Worm (Caenorhabditis elegans) whole organism, L1 larva: Measurements from ENCODE around the gene C23H3.2.

ENCODE experiments used
- C04F5.9 ChIP-seq: sonication (generic microtip); optimal IDR thresholded peaks from 2 replicates; lab custom pipeline; 2016; ENCODE audit warnings: missing genetic modification characterization, missing compliant biosample characterization
- C16A3.4 ChIP-seq: fragments of 150-350 bp; optimal IDR thresholded peaks from 2 replicates; lab custom pipeline; 2014; ENCODE audit warnings: missing biosample characterization, missing genetic modification characterization
- C34B4.2 ChIP-seq: sonication (generic microtip); optimal IDR thresholded peaks from 2 replicates; lab custom pipeline; 2017; ENCODE audit warnings: mild to moderate bottlenecking, missing genetic modification characterization, missing compliant biosample characterization
- aha-1 ChIP-seq: fragments of 150-350 bp; optimal IDR thresholded peaks from 2 replicates; lab custom pipeline; 2014; ENCODE audit warnings: missing biosample characterization, missing genetic modification characterization
- alr-1 ChIP-seq: fragments of 200-800 bp; sonication (Bioruptor generic); optimal IDR thresholded peaks from 2 replicates; lab custom pipeline; 2018; ENCODE audit warnings: borderline replicate concordance, mild to moderate bottlenecking, missing genetic modification characterization, missing compliant biosample characterization
- aly-2 ChIP-seq: fragments of 150-350 bp; optimal IDR thresholded peaks from 2 replicates; lab custom pipeline; 2014; ENCODE audit warnings: missing biosample characterization, missing genetic modification characterization
- blmp-1 ChIP-seq: fragments of 150-350 bp; optimal IDR thresholded peaks from 2 replicates; lab custom pipeline; 2014; ENCODE audit warnings: missing biosample characterization, missing genetic modification characterization
- ceh-82 ChIP-seq, 3 experiments: fragments of 150-350 bp in 1 of 3; sonication (generic microtip) in 2 of 3; optimal IDR thresholded peaks; 2 replicates each; lab custom pipeline; 2014 to 2017; ENCODE audit warnings: missing biosample characterization in 3 of 3, missing genetic modification characterization in 3 of 3
- dpl-1 ChIP-seq, 3 experiments: fragments of 150-350 bp in 2 of 3; sonication (generic microtip) in 1 of 3; optimal IDR thresholded peaks; 2 replicates each; lab custom pipeline; 2014 to 2017; ENCODE audit warnings: missing biosample characterization in 3 of 3, missing genetic modification characterization in 3 of 3, missing genetic modification reagents in 3 of 3
- dsc-1 ChIP-seq: sonication (generic microtip); optimal IDR thresholded peaks from 2 replicates; lab custom pipeline; 2016; ENCODE audit warnings: mild to moderate bottlenecking, missing genetic modification characterization, missing compliant biosample characterization
- efl-1 ChIP-seq, 4 experiments: fragments of 150-350 bp; optimal IDR thresholded peaks in 3 of 4; peaks in 1 of 4; 1 replicate in 1 of 4; 2 replicates in 3 of 4; lab custom pipeline; 2014; ENCODE audit warnings: missing biosample characterization in 2 of 4, missing genetic modification characterization in 2 of 4, missing genetic modification reagents in 2 of 4
- efl-3 ChIP-seq: fragments of 200-800 bp; sonication (Bioruptor generic); optimal IDR thresholded peaks from 2 replicates; lab custom pipeline; 2018; ENCODE audit warnings: mild to moderate bottlenecking, missing genetic modification characterization, missing compliant biosample characterization
- egl-27 ChIP-seq, 2 experiments: fragments of 150-350 bp in 1 of 2; sonication (generic microtip); optimal IDR thresholded peaks; 3 replicates each; lab custom pipeline; 2017 to 2018; ENCODE audit warnings: missing biosample characterization in 2 of 2, missing genetic modification characterization in 2 of 2, missing genetic modification reagents in 2 of 2
- elt-3 ChIP-seq, 6 experiments: fragments of 150-350 bp in 1 of 6; sonication (generic microtip); optimal IDR thresholded peaks; 2 replicates each; lab custom pipeline; 2017 to 2018; ENCODE audit warnings: missing biosample characterization in 6 of 6, missing genetic modification characterization in 6 of 6, inconsistent platforms in 1 of 6
- fkh-4 ChIP-seq: sonication (generic microtip); optimal IDR thresholded peaks from 2 replicates; lab custom pipeline; 2016; ENCODE audit warnings: missing compliant biosample characterization, missing genetic modification characterization, borderline replicate concordance
- fos-1 ChIP-seq: fragments of 150-350 bp; optimal IDR thresholded peaks from 2 replicates; lab custom pipeline; 2014; ENCODE audit warnings: missing biosample characterization, missing genetic modification characterization
- grh-1 ChIP-seq: fragments of 200-800 bp; sonication (Bioruptor generic); IDR thresholded peaks from 2 replicates; pipeline ENCODE4 v1.3.6; 2022; ENCODE audit warnings: missing genetic modification reagents, missing genetic modification characterization, missing compliant biosample characterization
- hlh-4 ChIP-seq: sonication (generic microtip); optimal IDR thresholded peaks from 2 replicates; lab custom pipeline; 2016; ENCODE audit warnings: mild to moderate bottlenecking, missing genetic modification characterization, missing compliant biosample characterization
- hpl-2 ChIP-seq: fragments of 150-350 bp; optimal IDR thresholded peaks from 2 replicates; lab custom pipeline; 2014; ENCODE audit warnings: missing biosample characterization, missing genetic modification reagents, missing genetic modification characterization
- irx-1 ChIP-seq: sonication (generic microtip); optimal IDR thresholded peaks from 2 replicates; lab custom pipeline; 2016; ENCODE audit warnings: missing genetic modification characterization, missing compliant biosample characterization
- isw-1 ChIP-seq: fragments of 200-800 bp; sonication (Bioruptor generic); IDR thresholded peaks from 2 replicates; pipeline ENCODE4 v1.3.6; 2022; ENCODE audit warnings: missing genetic modification characterization, missing compliant biosample characterization
- jun-1 ChIP-seq: fragments of 150-350 bp; optimal IDR thresholded peaks from 2 replicates; lab custom pipeline; 2014; ENCODE audit warnings: missing biosample characterization, missing genetic modification reagents, missing genetic modification characterization
- lin-13 ChIP-seq: fragments of 150-350 bp; optimal IDR thresholded peaks from 2 replicates; lab custom pipeline; 2014; ENCODE audit warnings: missing biosample characterization, missing genetic modification reagents, missing genetic modification characterization
- lin-14 ChIP-seq: fragments of 200-800 bp; sonication (Bioruptor generic); optimal IDR thresholded peaks from 2 replicates; lab custom pipeline; 2018; ENCODE audit warnings: mild to moderate bottlenecking, missing genetic modification characterization, moderate library complexity, missing compliant biosample characterization
- lin-39 ChIP-seq: fragments of 150-350 bp; optimal IDR thresholded peaks from 2 replicates; lab custom pipeline; 2014; ENCODE audit warnings: missing biosample characterization, missing genetic modification reagents, missing genetic modification characterization
- mdl-1 ChIP-seq, 2 experiments: fragments of 150-350 bp; optimal IDR thresholded peaks; 2 replicates each; lab custom pipeline; 2014 to 2017; ENCODE audit warnings: missing biosample characterization in 2 of 2, missing genetic modification characterization in 2 of 2, inconsistent platforms in 1 of 2
- mep-1 ChIP-seq: fragments of 150-350 bp; optimal IDR thresholded peaks from 2 replicates; lab custom pipeline; 2014; ENCODE audit warnings: missing biosample characterization, missing genetic modification characterization
- nhr-12 ChIP-seq: sonication (generic microtip); optimal IDR thresholded peaks from 2 replicates; lab custom pipeline; 2017; ENCODE audit warnings: missing biosample characterization, missing genetic modification characterization
- nhr-19 ChIP-seq: fragments of 200-800 bp; sonication (Bioruptor generic); conservative IDR thresholded peaks from 2 replicates; pipeline ENCODE4 v1.3.6; 2022; ENCODE audit warnings: missing genetic modification characterization, missing compliant biosample characterization
- nhr-237 ChIP-seq: fragments of 150-350 bp; optimal IDR thresholded peaks from 2 replicates; lab custom pipeline; 2014; ENCODE audit warnings: missing biosample characterization, missing genetic modification characterization
- nhr-28 ChIP-seq: fragments of 150-350 bp; optimal IDR thresholded peaks from 2 replicates; lab custom pipeline; 2014; ENCODE audit warnings: missing biosample characterization, missing genetic modification characterization
- nhr-76 ChIP-seq: sonication (generic microtip); optimal IDR thresholded peaks from 2 replicates; lab custom pipeline; 2017; ENCODE audit warnings: missing biosample characterization, missing genetic modification characterization
- nhr-77 ChIP-seq: fragments of 150-350 bp; optimal IDR thresholded peaks from 2 replicates; lab custom pipeline; 2014; ENCODE audit warnings: missing biosample characterization, missing genetic modification characterization
- nhr-85 ChIP-seq: sonication (generic microtip); peaks from one replicate; lab custom pipeline; 2016; ENCODE audit warnings: missing genetic modification characterization, inconsistent platforms, missing compliant biosample characterization
- pax-3 ChIP-seq: fragments of 200-800 bp; sonication (Bioruptor generic); optimal IDR thresholded peaks from 2 replicates; lab custom pipeline; 2018; ENCODE audit warnings: mild to moderate bottlenecking, missing genetic modification characterization, moderate library complexity, missing compliant biosample characterization
- pqm-1 ChIP-seq: sonication (generic microtip); optimal IDR thresholded peaks from 3 replicates; lab custom pipeline; 2017; ENCODE audit warnings: missing biosample characterization, missing genetic modification characterization
- rnt-1 ChIP-seq: sonication (generic microtip); optimal IDR thresholded peaks from 2 replicates; lab custom pipeline; 2016; ENCODE audit warnings: mild to moderate bottlenecking, missing genetic modification characterization, moderate library complexity, missing compliant biosample characterization
- skn-1 ChIP-seq: fragments of 150-350 bp; optimal IDR thresholded peaks from 2 replicates; lab custom pipeline; 2014; ENCODE audit warnings: missing biosample characterization, missing genetic modification characterization
- snu-23 ChIP-seq: sonication (generic microtip); optimal IDR thresholded peaks from 2 replicates; lab custom pipeline; 2016; ENCODE audit warnings: missing genetic modification characterization, missing compliant biosample characterization
- swsn-7 ChIP-seq: sonication (generic microtip); optimal IDR thresholded peaks from 2 replicates; lab custom pipeline; 2016; ENCODE audit warnings: missing genetic modification characterization, missing compliant biosample characterization
- tbx-2 ChIP-seq: sonication (generic microtip); optimal IDR thresholded peaks from 2 replicates; lab custom pipeline; 2016; ENCODE audit warnings: missing genetic modification characterization, missing compliant biosample characterization
- unc-130 ChIP-seq: fragments of 150-350 bp; optimal IDR thresholded peaks from 2 replicates; lab custom pipeline; 2017; ENCODE audit warnings: missing biosample characterization, missing genetic modification characterization, inconsistent platforms
- unc-30 ChIP-seq: sonication (generic microtip); optimal IDR thresholded peaks from 2 replicates; lab custom pipeline; 2017; ENCODE audit warnings: missing biosample characterization, missing genetic modification characterization
- unc-62 ChIP-seq: fragments of 150-350 bp; optimal IDR thresholded peaks from 2 replicates; lab custom pipeline; 2014; ENCODE audit warnings: missing biosample characterization, missing genetic modification reagents, missing genetic modification characterization
- unc-98 ChIP-seq: fragments of 200-800 bp; sonication (Bioruptor generic); IDR thresholded peaks from 2 replicates; pipeline ENCODE4 v1.3.6; 2022; ENCODE audit warnings: missing genetic modification characterization, missing compliant biosample characterization
- xbp-1 ChIP-seq: sonication (generic microtip); optimal IDR thresholded peaks from 2 replicates; lab custom pipeline; 2016; ENCODE audit warnings: missing genetic modification characterization, missing compliant biosample characterization
- zip-4 ChIP-seq: fragments of 200-800 bp; sonication (Bioruptor generic); optimal IDR thresholded peaks from 2 replicates; lab custom pipeline; 2018; ENCODE audit warnings: mild to moderate bottlenecking, missing genetic modification characterization, moderate library complexity, missing compliant biosample characterization
- ztf-11 ChIP-seq, 2 experiments: sonication (generic microtip); optimal IDR thresholded peaks; 2 replicates each; lab custom pipeline; 2016 to 2017; ENCODE audit warnings: missing genetic modification characterization in 2 of 2, missing biosample characterization in 1 of 2, missing compliant biosample characterization in 1 of 2

The C23H3.2 gene

DNA sequence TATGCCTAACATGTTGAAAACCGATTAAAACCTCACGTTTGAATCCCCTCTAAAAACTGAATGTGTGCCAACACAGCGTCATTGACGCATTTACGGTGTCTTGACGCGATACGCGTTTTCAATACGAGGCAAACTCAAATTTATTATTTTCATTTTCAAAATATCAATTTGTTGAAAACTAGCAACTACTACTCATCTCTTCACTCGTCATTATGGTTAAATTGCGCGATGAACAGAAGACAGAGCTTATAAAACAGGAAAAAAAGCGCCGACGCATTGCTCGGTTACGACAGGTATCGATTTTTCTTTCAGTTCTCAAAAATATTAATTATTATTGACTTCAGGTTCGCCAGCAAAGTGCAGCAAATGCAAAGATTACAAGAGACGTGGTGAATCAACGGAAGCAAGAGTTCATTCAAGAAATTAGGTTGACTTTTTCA is 36.5 kb upstream of the C23H3.2 start, which contains the start of gene enee-1 (continued):
- TF ChIP-seq isw-1 (GFP tag; lab: Robert Waterston, UW) (peak; percentile 86), nhr-76 (peak; percentile 40), aly-2 (tag; lab: Kevin White, UChicago) (peak; percentile 80), unc-30 (no peak), nhr-28 (tag; lab: Kevin White, UChicago) (no peak), tbx-2 (tag; lab: Kevin White, UChicago) (peak; percentile 88), C34B4.2 (tag; lab: Kevin White, UChicago) (peak; percentile 26), ztf-11 (tag; optimal IDR thresholded peaks at IDR 0.05; lab: Kevin White, UChicago) (peak in 1 of 2 experiments; percentile 74)

ce11 chrII:28283-28682 is 32.8 kb upstream of the C23H3.2 start, which contains the start of gene F23F1.4:
TSS of gene F23F1.4 (minus strand) at chrII:28423.
- TF ChIP-seq fkh-4 (no peak), lin-13 (GFP tag; lab: Kevin White, UChicago) (no peak), snu-23 (peak; percentile 34), lin-39 (tag; lab: Kevin White, UChicago) (no peak), nhr-85 (tag; lab: Kevin White, UChicago) (peak; percentile 82), lin-14 (GFP tag; lab: Kevin White, UChicago) (peak; percentile 25), irx-1 (peak; percentile 13), C34B4.2 (tag; lab: Kevin White, UChicago) (no peak), rnt-1 (tag; lab: Kevin White, UChicago) (no peak), unc-98 (no peak), nhr-12 (tag; lab: Kevin White, UChicago) (no peak), unc-62 (GFP tag; lab: Kevin White, UChicago) (no peak), blmp-1 (tag; lab: Kevin White, UChicago) (peak; percentile 49), pqm-1 (tag; lab: Kevin White, UChicago) (no peak), efl-1 (optimal IDR thresholded peaks at IDR 0.05; lab: Kevin White, UChicago) (no peak), efl-1 (GFP tag; optimal IDR thresholded peaks at IDR 0.05 in 1 of 2; lab: Kevin White, UChicago) (peak in 1 of 2 experiments; percentile 69), grh-1 (GFP tag; lab: Robert Waterston, UW) (no peak)

- TF ChIP-seq blmp-1 (tag; lab: Kevin White, UChicago) (peak; percentile 61), irx-1 (no peak)
- TF ChIP-seq, all 84 proteins: peak for 1
Measured at ce11 chrII:29578-29977, 31.5 kb upstream of the C23H3.2 start.

DNA sequence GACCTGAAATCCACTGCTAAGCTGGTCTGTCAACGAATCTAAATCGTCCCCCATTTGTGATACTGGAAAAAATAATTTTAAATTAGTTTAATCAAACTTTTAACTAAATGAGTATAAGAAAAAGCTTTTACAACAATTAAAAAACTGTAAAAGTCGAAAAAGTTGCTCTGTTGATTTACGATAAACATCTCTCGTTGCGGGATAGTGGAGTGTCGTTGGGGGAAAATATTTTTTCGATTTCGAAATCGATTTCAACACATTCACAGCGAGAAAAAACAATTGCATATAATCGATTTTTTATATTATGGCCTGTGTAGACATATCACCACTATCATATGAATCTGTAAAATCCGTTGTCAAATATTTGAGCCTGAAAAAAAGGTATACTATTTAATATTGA is 29.6 kb upstream of the C23H3.2 start, which contains the start of the genes F23F1.5 and fbxc-54:
F23F1.5 (minus strand) TSS at position 64 of the 400 bp plus-strand sequence.
fbxc-54 (plus strand) TSS at position 199 of the 400 bp plus-strand sequence.
- TF ChIP-seq egl-27 (tag; optimal IDR thresholded peaks at IDR 0.05; lab: Kevin White, UChicago) (no peak), mep-1 (tag; lab: Kevin White, UChicago) (no peak), efl-3 (GFP tag; lab: Kevin White, UChicago) (no peak), pax-3 (tag; lab: Kevin White, UChicago) (no peak), zip-4 (GFP tag; lab: Kevin White, UChicago) (peak; percentile 43), aha-1 (tag; lab: Kevin White, UChicago) (no peak), nhr-19 (no peak), nhr-77 (tag; lab: Kevin White, UChicago) (no peak), dsc-1 (tag; lab: Kevin White, UChicago) (no peak), dpl-1 (GFP tag; optimal IDR thresholded peaks at IDR 0.05; lab: Kevin White, UChicago) (peak; percentile 1 to 58 (median 4)), hlh-4 (no peak), blmp-1 (tag; lab: Kevin White, UChicago) (peak; percentile 16), mdl-1 (tag; optimal IDR thresholded peaks at IDR 0.05; lab: Kevin White, UChicago) (no peak), elt-3 (tag; optimal IDR thresholded peaks at IDR 0.05; lab: Kevin White, UChicago) (no peak), xbp-1 (tag; lab: Kevin White, UChicago) (no peak), nhr-237 (tag; lab: Kevin White, UChicago) (no peak), jun-1 (tag; lab: Kevin White, UChicago) (no peak), lin-39 (tag; lab: Kevin White, UChicago) (no peak), tbx-2 (tag; lab: Kevin White, UChicago) (no peak), C16A3.4 (peak; percentile 46), skn-1 (peak; percentile 89), alr-1 (no peak), swsn-7 (tag; lab: Kevin White, UChicago) (no peak), grh-1 (GFP tag; lab: Robert Waterston, UW) (no peak), C04F5.9 (tag; lab: Kevin White, UChicago) (no peak), fos-1 (tag; lab: Kevin White, UChicago) (no peak), ceh-82 (tag; optimal IDR thresholded peaks at IDR 0.05; lab: Kevin White, UChicago) (peak in 1 of 3 experiments; percentile 57), hpl-2 (GFP tag; lab: Kevin White, UChicago) (no peak), unc-130 (no peak)
